Worm (Caenorhabditis elegans): ENCODE results near the gene Y73C8C.4.

Y73C8C.4 gene

DNA sequence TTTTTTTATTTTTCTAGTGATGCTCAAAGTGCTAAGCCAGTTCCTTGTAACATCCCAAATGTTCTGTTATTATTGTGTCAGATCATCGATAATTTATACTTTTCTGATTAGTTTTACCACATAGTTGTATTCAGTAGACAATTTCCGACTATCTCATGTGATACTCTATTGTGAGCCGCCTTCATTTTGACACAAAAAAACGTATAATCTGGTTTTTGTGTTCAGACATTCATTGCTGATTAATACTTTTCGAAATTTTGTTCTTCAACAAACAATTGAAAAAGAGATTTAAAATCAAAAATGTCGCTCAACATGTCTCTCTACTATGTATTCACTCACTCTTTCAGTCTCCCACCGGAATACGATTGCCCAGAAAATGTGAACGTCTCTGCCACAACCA lies 20.5 kb downstream of the Y73C8C.4 start, which contains the start of gene srt-7:
TSS of gene srt-7 (plus strand) at position 301 of the 400 bp plus-strand sequence.
- no peak for TF ChIP-seq hlh-1 (tag; optimal IDR thresholded peaks at IDR 0.05)
- TF ChIP-seq nhr-76 (tag; optimal IDR thresholded peaks at IDR 0.05) = no peak
- no peak for TF ChIP-seq ceh-43 (GFP tag; optimal IDR thresholded peaks at IDR 0.05)
- TF ChIP-seq nhr-2 (tag; optimal IDR thresholded peaks at IDR 0.05) = no peak
- TF ChIP-seq mab-5 (tag; optimal IDR thresholded peaks at IDR 0.05) = no peak
- TF ChIP-seq ham-2 (GFP tag; optimal IDR thresholded peaks at IDR 0.05) = no peak
- TF ChIP-seq pha-4 (tag; optimal IDR thresholded peaks at IDR 0.05) = no peak
- TF ChIP-seq mls-2 (tag; optimal IDR thresholded peaks at IDR 0.05) = no peak
- TF ChIP-seq unc-39 (tag; optimal IDR thresholded peaks at IDR 0.05) = no peak
- TF ChIP-seq ceh-83 (GFP tag; optimal IDR thresholded peaks at IDR 0.05) = no peak
- TF ChIP-seq zip-8 (tag; optimal IDR thresholded peaks at IDR 0.05) = no peak
- TF ChIP-seq elt-1 (tag; optimal IDR thresholded peaks at IDR 0.05; ENCODE audit: borderline replicate concordance, insufficient read depth) = no peak
- no peak for TF ChIP-seq unc-62 (GFP tag; optimal IDR thresholded peaks at IDR 0.05)
- TF ChIP-seq nhr-12 (tag; optimal IDR thresholded peaks at IDR 0.05) = no peak
- TF ChIP-seq nhr-237 (tag; optimal IDR thresholded peaks at IDR 0.05) = no peak
- TF ChIP-seq ceh-39 (tag; optimal IDR thresholded peaks at IDR 0.05) = no peak
- TF ChIP-seq lsy-2 (tag; optimal IDR thresholded peaks at IDR 0.05) = no peak
- no peak for TF ChIP-seq snpc-4 (tag; optimal IDR thresholded peaks at IDR 0.05)
- no peak for TF ChIP-seq elt-3 (tag; optimal IDR thresholded peaks at IDR 0.05)

DNA sequence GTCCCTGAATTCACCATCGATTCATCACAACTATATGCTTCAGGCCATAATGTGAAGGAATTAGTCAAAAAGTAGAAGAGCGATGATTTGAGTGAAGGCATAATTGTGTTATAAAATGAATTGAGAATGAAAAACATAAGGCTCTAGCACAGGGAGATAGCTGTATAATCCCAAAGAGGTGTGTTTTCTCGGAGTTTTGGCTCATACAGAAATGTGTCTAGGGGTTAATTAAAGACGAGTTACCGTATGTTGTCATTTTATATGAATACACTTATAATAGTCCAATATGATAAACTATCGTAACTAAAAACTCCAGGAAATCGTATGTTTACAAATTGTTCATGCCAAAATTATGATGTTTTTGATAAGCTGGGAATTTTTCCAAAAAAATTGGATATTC lies 21.2 kb downstream of the Y73C8C.4 start, which contains the start of gene srt-5:
TSS of gene srt-5 (minus strand) at position 101 of the 400 bp plus-strand sequence.
- no peak for TF ChIP-seq lin-32 (GFP tag; optimal IDR thresholded peaks at IDR 0.05)
- TF ChIP-seq nhr-28 (tag; optimal IDR thresholded peaks at IDR 0.05) = no peak
- TF ChIP-seq zip-8 (tag; optimal IDR thresholded peaks at IDR 0.05) = no peak
- no peak for TF ChIP-seq pha-4 (tag; optimal IDR thresholded peaks at IDR 0.05)
- no peak for TF ChIP-seq hlh-1 (tag; optimal IDR thresholded peaks at IDR 0.05)
- no peak for TF ChIP-seq cnd-1 (tag; optimal IDR thresholded peaks at IDR 0.05)
- TF ChIP-seq sem-2 (GFP tag; optimal IDR thresholded peaks at IDR 0.05) = no peak
- TF ChIP-seq drap-1 (GFP tag; optimal IDR thresholded peaks at IDR 0.05) = no peak
- no peak for TF ChIP-seq mab-5 (tag; optimal IDR thresholded peaks at IDR 0.05)
- no peak for TF ChIP-seq tbx-8 (GFP tag; optimal IDR thresholded peaks at IDR 0.05)

DNA sequence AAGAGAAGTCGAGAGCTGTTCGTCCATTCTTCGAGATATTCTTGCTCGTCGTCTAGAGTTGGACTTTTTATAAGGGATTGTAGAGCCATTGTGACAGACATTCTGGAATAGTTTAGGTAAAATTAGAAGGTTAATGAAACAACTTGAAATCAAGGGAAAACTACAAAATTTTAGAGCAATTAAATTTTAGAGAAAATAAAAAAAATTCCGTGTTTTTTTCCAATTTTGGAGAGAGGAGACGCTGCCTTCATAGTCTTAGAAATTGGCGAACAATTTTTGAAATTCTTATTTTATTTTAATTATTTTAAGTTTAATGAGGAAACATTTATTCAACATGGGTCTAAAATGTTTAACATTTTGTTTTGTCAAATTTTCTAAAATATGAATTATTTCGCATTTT lies 30.4 kb downstream of the Y73C8C.4 start, which contains the start of gene C50H11.13:
TSS of gene C50H11.13 (minus strand) at position 101 of the 400 bp plus-strand sequence.
- TF ChIP-seq sem-2 (GFP tag; optimal IDR thresholded peaks at IDR 0.05) (no peak), elt-3 (tag; optimal IDR thresholded peaks at IDR 0.05) (no peak), unc-62 (GFP tag; optimal IDR thresholded peaks at IDR 0.05) (no peak), tbx-8 (GFP tag; optimal IDR thresholded peaks at IDR 0.05) (no peak), nhr-76 (tag; optimal IDR thresholded peaks at IDR 0.05) (no peak), ztf-11 (tag; optimal IDR thresholded peaks at IDR 0.05) (no peak), nhr-2 (tag; optimal IDR thresholded peaks at IDR 0.05) (no peak), zip-8 (tag; optimal IDR thresholded peaks at IDR 0.05) (no peak), mab-5 (tag; optimal IDR thresholded peaks at IDR 0.05) (no peak), ham-2 (GFP tag; optimal IDR thresholded peaks at IDR 0.05) (no peak)

DNA sequence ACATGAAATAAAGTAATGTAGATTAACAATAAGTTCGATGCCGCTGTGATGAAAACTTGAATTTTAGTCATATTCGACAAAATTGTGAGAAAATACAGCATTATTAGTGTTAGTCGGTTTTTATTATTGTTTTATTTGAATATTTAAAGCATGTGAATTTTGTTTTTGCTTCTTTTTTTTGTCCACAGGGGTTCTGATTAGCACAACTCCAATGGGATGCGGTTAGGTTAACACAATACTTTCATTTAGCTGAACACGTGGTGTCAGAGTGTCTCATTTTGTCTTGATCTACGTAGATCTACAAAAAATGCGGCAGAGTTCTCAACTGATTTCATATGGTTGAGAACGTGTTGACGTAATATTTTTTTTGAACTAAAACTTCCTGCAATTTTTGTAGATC lies 32.8 kb downstream of the Y73C8C.4 start, which contains the start of gene str-40:
TSS of gene str-40 (minus strand) at position 101 of the 400 bp plus-strand sequence.
- TF ChIP-seq unc-62 (GFP tag; optimal IDR thresholded peaks at IDR 0.05) (no peak), sem-2 (GFP tag; optimal IDR thresholded peaks at IDR 0.05) (no peak), ces-1 (GFP tag; optimal IDR thresholded peaks at IDR 0.05) (no peak), ztf-11 (tag; optimal IDR thresholded peaks at IDR 0.05) (no peak), zip-8 (tag; optimal IDR thresholded peaks at IDR 0.05) (no peak), elt-3 (tag; optimal IDR thresholded peaks at IDR 0.05) (no peak), mls-2 (tag; optimal IDR thresholded peaks at IDR 0.05) (no peak), lsy-2 (tag; optimal IDR thresholded peaks at IDR 0.05) (no peak), M03D4.4 (tag; optimal IDR thresholded peaks at IDR 0.05) (no peak), blmp-1 (tag; optimal IDR thresholded peaks at IDR 0.05) (no peak), hlh-1 (tag; optimal IDR thresholded peaks at IDR 0.05) (no peak), mab-5 (tag; optimal IDR thresholded peaks at IDR 0.05) (no peak), nhr-2 (tag; optimal IDR thresholded peaks at IDR 0.05) (no peak), nhr-76 (tag; optimal IDR thresholded peaks at IDR 0.05) (no peak), lin-32 (GFP tag; optimal IDR thresholded peaks at IDR 0.05) (no peak)

DNA sequence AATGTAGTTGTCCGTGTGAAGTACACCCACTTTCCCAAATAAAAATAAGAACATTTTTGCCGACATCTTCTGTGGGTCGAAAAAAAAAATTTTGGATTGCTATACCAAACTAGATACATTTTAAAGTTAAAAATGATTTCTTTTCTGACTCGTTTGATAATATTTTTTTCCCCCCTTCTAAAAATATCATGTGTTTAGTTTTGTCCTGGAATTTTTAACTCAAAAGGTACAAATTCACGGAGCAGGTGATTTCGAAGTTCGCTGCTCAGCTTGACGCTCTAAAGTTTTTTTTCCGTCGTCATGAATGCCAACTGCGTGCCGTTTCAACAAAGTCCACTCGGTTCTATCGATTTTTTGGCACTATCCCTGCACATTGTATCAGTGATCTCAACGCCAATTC lies 36.0 kb downstream of the Y73C8C.4 start, which contains the start of gene srh-185:
TSS of gene srh-185 (plus strand) at position 301 of the 400 bp plus-strand sequence.
- TF ChIP-seq ztf-11 (tag; optimal IDR thresholded peaks at IDR 0.05) (no peak), ceh-43 (GFP tag; optimal IDR thresholded peaks at IDR 0.05) (no peak), lsy-2 (tag; optimal IDR thresholded peaks at IDR 0.05) (no peak), drap-1 (GFP tag; optimal IDR thresholded peaks at IDR 0.05) (no peak), flh-1 (GFP tag; optimal IDR thresholded peaks at IDR 0.05) (no peak), ceh-83 (GFP tag; optimal IDR thresholded peaks at IDR 0.05) (no peak), snpc-4 (tag; optimal IDR thresholded peaks at IDR 0.05) (no peak), zip-8 (tag; optimal IDR thresholded peaks at IDR 0.05) (no peak), tbx-8 (GFP tag; optimal IDR thresholded peaks at IDR 0.05) (no peak), bed-3 (GFP tag; optimal IDR thresholded peaks at IDR 0.05) (no peak), hlh-1 (tag; optimal IDR thresholded peaks at IDR 0.05) (no peak), sem-2 (GFP tag; optimal IDR thresholded peaks at IDR 0.05) (no peak), sptf-1 (tag; optimal IDR thresholded peaks at IDR 0.05) (no peak), unc-120 (tag; optimal IDR thresholded peaks at IDR 0.05; ENCODE audit: poor library complexity, severe bottlenecking) (no peak), M03D4.4 (tag; optimal IDR thresholded peaks at IDR 0.05) (no peak), unc-39 (tag; optimal IDR thresholded peaks at IDR 0.05) (no peak), cnd-1 (tag; optimal IDR thresholded peaks at IDR 0.05) (no peak)
